Fruit fly (Drosophila melanogaster): ENCODE data around the gene tal-3A.

The tal-3A gene

dm6 chr3R:13802057-13802817, 10.7 kb upstream of the tal-3A start (continued):
- TF ChIP-seq Lim3 (GFP tag; IDR thresholded peaks at IDR 0.05) (no peak), abd-A (tag; optimal IDR thresholded peaks at IDR 0.05) (peak; percentile 64), nmo (GFP tag; optimal IDR thresholded peaks at IDR 0.05) (peak; percentile 12), CG4820 (GFP tag; optimal IDR thresholded peaks at IDR 0.05) (no peak), gce (GFP tag; IDR thresholded peaks at IDR 0.05) (no peak), Atf3 (GFP tag; optimal IDR thresholded peaks at IDR 0.05) (peak; percentile 17), stc (GFP tag; IDR thresholded peaks at IDR 0.05) (no peak), CG10543 (GFP tag; optimal IDR thresholded peaks at IDR 0.05) (peak; percentile 44), nerfin-1 (tag; optimal IDR thresholded peaks at IDR 0.05) (peak; percentile 97), Scr (GFP tag; IDR thresholded peaks at IDR 0.05; ENCODE audit: partially characterized antibody) (0 out of 2 replicates have a peak, but pooled peaks have one; percentile 21), nom (GFP tag; optimal IDR thresholded peaks at IDR 0.05) (no peak), caup (GFP tag; optimal IDR thresholded peaks at IDR 0.05; ENCODE audit: severe bottlenecking) (peak; percentile 44), nau (GFP tag; optimal IDR thresholded peaks at IDR 0.05) (no peak), aop (GFP tag; IDR thresholded peaks at IDR 0.05) (no peak), mirr (GFP tag; optimal IDR thresholded peaks at IDR 0.05) (peak; percentile 50), CTCF (GFP tag; optimal IDR thresholded peaks at IDR 0.05) (no peak), tll (GFP tag; optimal IDR thresholded peaks at IDR 0.05) (no peak), Hr51 (GFP tag; optimal IDR thresholded peaks at IDR 0.05) (no peak), Fer1 (GFP tag; optimal IDR thresholded peaks at IDR 0.05) (peak; percentile 55), CG34224 (GFP tag; IDR thresholded peaks at IDR 0.05; ENCODE audit: partially characterized antibody) (peak; percentile 43; the same call in 1 of the 3 replicates), ken (GFP tag; IDR thresholded peaks at IDR 0.05) (0 out of 3 replicates have a peak, but pooled peaks have one; percentile 8), CG13296 (GFP tag; optimal IDR thresholded peaks at IDR 0.05) (peak; percentile 65), Dp (GFP tag; optimal IDR thresholded peaks at IDR 0.05) (no peak), al (GFP tag; IDR thresholded peaks at IDR 0.05) (no peak), chinmo (GFP tag; IDR thresholded peaks at IDR 0.05; ENCODE audit: partially characterized antibody) (0 out of 4 replicates have a peak, but pooled peaks have one; percentile 31), CG30403 (GFP tag; optimal IDR thresholded peaks at IDR 0.05) (no peak), repo (GFP tag; optimal IDR thresholded peaks at IDR 0.05) (no peak), z (GFP tag; IDR thresholded peaks at IDR 0.05) (0 out of 3 replicates have a peak, but pooled peaks have one; percentile 6), wek (GFP tag; optimal IDR thresholded peaks at IDR 0.05) (no peak), insv (GFP tag; optimal IDR thresholded peaks at IDR 0.05) (peak in 1 of 2 experiments; percentile 30), CG18599 (GFP tag; optimal IDR thresholded peaks at IDR 0.05) (peak; percentile 49), ssp (GFP tag; IDR thresholded peaks at IDR 0.05) (no peak), Oli (tag; optimal IDR thresholded peaks at IDR 0.05) (no peak), Six4 (GFP tag; optimal IDR thresholded peaks at IDR 0.05) (no peak), Hmr (GFP tag; optimal IDR thresholded peaks at IDR 0.05) (peak; percentile 28), CG2875 (GFP tag; optimal IDR thresholded peaks at IDR 0.05) (no peak), CG43689 (GFP tag; IDR thresholded peaks at IDR 0.05) (no peak), onecut (GFP tag; IDR thresholded peaks at IDR 0.05) (peak; percentile 97), CG4328 (GFP tag; optimal IDR thresholded peaks at IDR 0.05) (peak; percentile 18), tx (GFP tag; optimal IDR thresholded peaks at IDR 0.05) (no peak), CG6654 (GFP tag; optimal IDR thresholded peaks at IDR 0.05) (no peak), CG6791 (GFP tag; IDR thresholded peaks at IDR 0.05; ENCODE audit: partially characterized antibody) (peak; percentile 27; the same call in 1 of the 3 replicates), CG34376 (GFP tag; optimal IDR thresholded peaks at IDR 0.05) (peak; percentile 75), ERR (GFP tag; optimal IDR thresholded peaks at IDR 0.05) (no peak), Trl (optimal IDR thresholded peaks at IDR 0.05) (no peak), Trl (GFP tag; optimal IDR thresholded peaks at IDR 0.05) (no peak), CG13894 (tag; optimal IDR thresholded peaks at IDR 0.05) (peak; percentile 92), CG15073 (GFP tag; optimal IDR thresholded peaks at IDR 0.05) (no peak), vvl (GFP tag; IDR thresholded peaks at IDR 0.05) (no peak)

All from whole organism, embryonic.